Fruit fly (Drosophila melanogaster) whole organism, wandering third instar larva: ENCODE measurements around the gene CG42740.

Experiments used
- Abd-B ChIP-seq: fragments of >200 bp; optimal IDR thresholded peaks from 2 replicates; lab custom pipeline; 2017; ENCODE audit warnings: missing biosample characterization, missing genetic modification characterization
- CG32264 ChIP-seq: fragments of 200-800 bp; sonication (Bioruptor generic); optimal IDR thresholded peaks from 2 replicates; lab custom pipeline; 2016; ENCODE audit warnings: missing biosample characterization, missing genetic modification characterization
- CG9705 ChIP-seq: fragments of 200-800 bp; sonication (Bioruptor generic); optimal IDR thresholded peaks from 2 replicates; lab custom pipeline; 2018; ENCODE audit warnings: missing biosample characterization, mild to moderate bottlenecking, missing genetic modification characterization
- CrebA ChIP-seq: fragments of 200-800 bp; sonication (Bioruptor generic); optimal IDR thresholded peaks from 2 replicates; lab custom pipeline; 2016; ENCODE audit warnings: missing biosample characterization, mild to moderate bottlenecking, missing genetic modification characterization, borderline replicate concordance
- Dfd ChIP-seq: fragments of >200 bp; optimal IDR thresholded peaks from 2 replicates; lab custom pipeline; 2017; ENCODE audit warnings: missing biosample characterization, missing genetic modification characterization
- Dif ChIP-seq: fragments of 200-275, 200-300 bp; sonication (Bioruptor generic); optimal IDR thresholded peaks from 2 replicates; lab custom pipeline; 2018; ENCODE audit warnings: missing biosample characterization, missing genetic modification characterization; ENCODE audit not compliant: partially characterized antibody
- HLH106 ChIP-seq: fragments of 200-800 bp; optimal IDR thresholded peaks from 3 replicates; lab custom pipeline; 2019; ENCODE audit warnings: missing biosample characterization, mild to moderate bottlenecking, missing genetic modification characterization, moderate library complexity
- Hnf4 ChIP-seq: fragments of 200-800 bp; sonication (Bioruptor generic); optimal IDR thresholded peaks from 2 replicates; lab custom pipeline; 2016; ENCODE audit warnings: missing biosample characterization, mild to moderate bottlenecking, missing genetic modification characterization
- Hr78 ChIP-seq: fragments of >200 bp; optimal IDR thresholded peaks from 2 replicates; lab custom pipeline; 2017; ENCODE audit warnings: missing biosample characterization, missing genetic modification characterization
- Jra ChIP-seq: sonication (Bioruptor generic); optimal IDR thresholded peaks from 2 replicates; lab custom pipeline; 2016; ENCODE audit warnings: missing biosample characterization, missing genetic modification characterization
- Mio ChIP-seq: sonication (Bioruptor generic); optimal IDR thresholded peaks from 2 replicates; lab custom pipeline; 2016; ENCODE audit warnings: missing biosample characterization, missing genetic modification characterization
- Myc ChIP-seq: fragments of >200 bp; optimal IDR thresholded peaks from 2 replicates; lab custom pipeline; 2017
- N ChIP-seq: fragments of >200 bp; optimal IDR thresholded peaks from 2 replicates; lab custom pipeline; 2018; ENCODE audit warnings: missing biosample characterization, missing external identifiers, missing genetic modification characterization
- OdsH ChIP-seq: fragments of 200-800 bp; sonication (Bioruptor generic); optimal IDR thresholded peaks from 2 replicates; lab custom pipeline; 2016; ENCODE audit warnings: missing biosample characterization, mild to moderate bottlenecking, missing genetic modification characterization
- Rel ChIP-seq, 2 experiments: fragments of 200-800 bp; sonication (Bioruptor generic) in 1 of 2; optimal IDR thresholded peaks; 2 replicates in 1 of 2; 3 replicates in 1 of 2; lab custom pipeline; 2016 to 2019; ENCODE audit warnings: mild to moderate bottlenecking in 2 of 2, missing biosample characterization in 2 of 2, missing genetic modification characterization in 2 of 2, moderate library complexity in 1 of 2
- Sp1 ChIP-seq: fragments of 200-800 bp; sonication (Bioruptor generic); optimal IDR thresholded peaks from 3 replicates; lab custom pipeline; 2019; ENCODE audit warnings: missing biosample characterization, mild to moderate bottlenecking, missing genetic modification characterization, moderate library complexity
- Vsx2 ChIP-seq: fragments of 200-300, 225-300 bp; sonication (Bioruptor generic); optimal IDR thresholded peaks from 2 replicates; lab custom pipeline; 2018; ENCODE audit warnings: missing biosample characterization, missing genetic modification characterization; ENCODE audit not compliant: partially characterized antibody
- brk ChIP-seq: fragments of 200-800 bp; sonication (Bioruptor generic); optimal IDR thresholded peaks from 2 replicates; lab custom pipeline; 2016; ENCODE audit warnings: missing biosample characterization, mild to moderate bottlenecking, missing genetic modification characterization
- dl ChIP-seq, 2 experiments: fragments of 175-275, 200-275 bp in 1 of 2; fragments of 200-275 bp in 1 of 2; sonication (Bioruptor generic); optimal IDR thresholded peaks; lab custom pipeline; 2018; ENCODE audit warnings: mild to moderate bottlenecking in 2 of 2, missing biosample characterization in 2 of 2, missing genetic modification characterization in 2 of 2, moderate library complexity in 2 of 2; ENCODE audit not compliant: partially characterized antibody in 2 of 2, insufficient read depth in 1 of 2
- dsf ChIP-seq: sonication (Bioruptor generic); optimal IDR thresholded peaks from 2 replicates; lab custom pipeline; 2016; ENCODE audit warnings: missing biosample characterization, missing genetic modification characterization, borderline replicate concordance
- ey ChIP-seq: fragments of 200-800 bp; sonication (Bioruptor generic); optimal IDR thresholded peaks from 2 replicates; lab custom pipeline; 2016; ENCODE audit warnings: missing biosample characterization, missing genetic modification characterization
- foxo ChIP-seq, 2 experiments: fragments of 200-800 bp; sonication (Bioruptor generic); optimal IDR thresholded peaks; 2 replicates in 1 of 2; 3 replicates in 1 of 2; lab custom pipeline; 2016 to 2017; ENCODE audit warnings: missing biosample characterization in 2 of 2, missing genetic modification characterization in 2 of 2
- fru ChIP-seq: fragments of 200-800 bp; sonication (Bioruptor generic); optimal IDR thresholded peaks from 3 replicates; lab custom pipeline; 2016; ENCODE audit warnings: missing biosample characterization, mild to moderate bottlenecking, missing genetic modification characterization
- h ChIP-seq: fragments of 200-800 bp; sonication (Bioruptor generic); optimal IDR thresholded peaks from 3 replicates; lab custom pipeline; 2016; ENCODE audit warnings: missing biosample characterization, mild to moderate bottlenecking, missing genetic modification characterization
- jim ChIP-seq: fragments of 175-275, 200-325 bp; sonication (Bioruptor generic); optimal IDR thresholded peaks from 2 replicates; lab custom pipeline; 2016; ENCODE audit warnings: missing biosample characterization, mild to moderate bottlenecking, missing genetic modification characterization
- lola ChIP-seq: fragments of >200 bp; optimal IDR thresholded peaks from 2 replicates; lab custom pipeline; 2017; ENCODE audit warnings: missing biosample characterization, missing genetic modification characterization
- pan ChIP-seq: fragments of >200 bp; optimal IDR thresholded peaks from 2 replicates; lab custom pipeline; 2017
- rgr ChIP-seq: fragments of 200-800 bp; sonication (Bioruptor generic); optimal IDR thresholded peaks from 3 replicates; lab custom pipeline; 2016; ENCODE audit warnings: missing biosample characterization, mild to moderate bottlenecking, missing genetic modification characterization
- sage ChIP-seq: fragments of 200-800 bp; sonication (Bioruptor generic); optimal IDR thresholded peaks from 2 replicates; lab custom pipeline; 2016; ENCODE audit warnings: missing biosample characterization, mild to moderate bottlenecking, missing genetic modification characterization
- sv ChIP-seq: fragments of 200-800 bp; sonication (Bioruptor generic); optimal IDR thresholded peaks from 3 replicates; lab custom pipeline; 2016; ENCODE audit warnings: missing biosample characterization, missing genetic modification characterization
- tai ChIP-seq: sonication (Bioruptor generic); optimal IDR thresholded peaks from 2 replicates; lab custom pipeline; 2016; ENCODE audit warnings: missing biosample characterization, missing genetic modification characterization
- woc ChIP-seq: sonication (Bioruptor generic); optimal IDR thresholded peaks from 2 replicates; lab custom pipeline; 2016; ENCODE audit warnings: missing biosample characterization, mild to moderate bottlenecking, missing genetic modification characterization

The CG42740 gene

DNA sequence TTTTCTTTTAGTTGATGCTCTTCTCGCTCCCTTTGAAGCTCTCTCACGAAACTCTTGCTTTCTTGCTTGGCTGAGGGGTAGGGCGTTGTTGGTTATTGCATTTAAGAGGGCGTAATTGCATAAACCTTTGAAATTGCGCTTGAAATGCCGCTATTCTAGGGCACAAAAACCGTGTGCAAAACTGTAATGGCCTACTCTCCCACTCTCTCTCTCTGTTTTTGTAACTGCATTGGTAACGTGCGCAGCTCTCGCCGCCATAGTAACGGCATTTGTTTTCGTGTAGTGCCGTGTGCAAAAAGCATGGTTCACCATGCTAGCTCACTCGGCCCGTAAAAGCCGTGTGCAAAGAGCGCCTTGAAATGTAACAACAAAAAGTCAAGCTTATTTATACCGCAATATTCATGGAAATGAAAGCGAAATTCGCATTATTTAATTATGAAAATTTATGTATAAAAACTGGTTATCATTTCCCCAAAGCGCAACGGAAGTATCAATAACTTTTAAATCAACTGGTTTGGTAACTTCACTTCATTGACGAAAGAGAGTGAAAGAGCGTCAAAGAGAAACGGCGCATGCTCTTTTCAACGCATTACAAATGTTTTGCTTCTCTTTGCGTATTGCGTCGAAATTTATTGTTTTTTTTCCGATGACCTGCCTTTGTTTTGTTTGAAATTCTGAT is 35.9 kb downstream of the CG42740 start:
- TF ChIP-seq h (GFP tag; lab: Kevin White, UChicago) (no peak), dsf (no peak), CG9705 (GFP tag; lab: Kevin White, UChicago) (no peak), CrebA (GFP tag; lab: Kevin White, UChicago) (peak; percentile 72), tai (GFP tag; lab: Kevin White, UChicago) (no peak), Jra (GFP tag; lab: Kevin White, UChicago) (peak; percentile 8), jim (GFP tag; lab: Kevin White, UChicago) (no peak), Sp1 (GFP tag; lab: Kevin White, UChicago) (no peak), Hr78 (GFP tag; lab: Kevin White, UChicago) (no peak), Vsx2 (GFP tag; lab: Kevin White, UChicago) (peak; percentile 98), Rel (GFP tag; optimal IDR thresholded peaks at IDR 0.05; lab: Kevin White, UChicago) (peak; percentile 49), Rel (tag; optimal IDR thresholded peaks at IDR 0.05; lab: Kevin White, UChicago) (no peak), woc (GFP tag; lab: Kevin White, UChicago) (no peak), N (GFP tag; lab: Kevin White, UChicago) (no peak), Dfd (no peak), HLH106 (tag; lab: Kevin White, UChicago) (no peak), fru (GFP tag; lab: Kevin White, UChicago) (peak; percentile 8), CG32264 (no peak), Hnf4 (GFP tag; lab: Kevin White, UChicago) (no peak), sv (GFP tag; lab: Kevin White, UChicago) (no peak), Dif (peak; percentile 98), dl (GFP tag; optimal IDR thresholded peaks at IDR 0.05; lab: Kevin White, UChicago; ENCODE audit: insufficient read depth in 1 of 2, partially characterized antibody in 2 of 2) (peak; percentile 93 to 98), OdsH (GFP tag; lab: Kevin White, UChicago) (peak; percentile 40), sage (GFP tag; lab: Kevin White, UChicago) (peak; percentile 69)

DNA sequence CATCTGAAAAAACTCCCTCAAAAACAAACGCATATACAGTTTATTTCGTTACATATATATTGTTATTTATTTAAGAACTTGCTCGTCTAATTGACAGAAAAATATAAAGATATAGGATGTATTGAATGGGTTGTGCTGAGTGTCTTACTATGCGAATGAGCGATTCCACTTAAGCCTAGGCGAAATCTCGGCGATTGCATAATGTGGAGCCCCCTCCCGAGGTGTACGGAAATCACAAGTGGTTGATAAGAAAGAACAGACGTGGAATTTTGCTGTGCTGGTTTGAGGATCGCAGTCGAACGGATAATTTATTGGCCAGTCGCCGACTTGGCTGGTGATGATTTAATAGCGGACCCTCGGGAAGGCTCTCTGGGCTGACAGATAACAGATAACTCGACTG is 37.2 kb downstream of the CG42740 start:
- TF ChIP-seq h (GFP tag; lab: Kevin White, UChicago) (no peak), dsf (no peak), Rel (GFP tag; optimal IDR thresholded peaks at IDR 0.05; lab: Kevin White, UChicago) (no peak), Rel (tag; optimal IDR thresholded peaks at IDR 0.05; lab: Kevin White, UChicago) (peak; percentile 51), N (GFP tag; lab: Kevin White, UChicago) (no peak), dl (GFP tag; optimal IDR thresholded peaks at IDR 0.05; lab: Kevin White, UChicago; ENCODE audit: insufficient read depth in 1 of 2, partially characterized antibody in 2 of 2) (no peak), pan (lab: Kevin White, UChicago) (no peak), Abd-B (GFP tag; lab: Kevin White, UChicago) (no peak)

DNA sequence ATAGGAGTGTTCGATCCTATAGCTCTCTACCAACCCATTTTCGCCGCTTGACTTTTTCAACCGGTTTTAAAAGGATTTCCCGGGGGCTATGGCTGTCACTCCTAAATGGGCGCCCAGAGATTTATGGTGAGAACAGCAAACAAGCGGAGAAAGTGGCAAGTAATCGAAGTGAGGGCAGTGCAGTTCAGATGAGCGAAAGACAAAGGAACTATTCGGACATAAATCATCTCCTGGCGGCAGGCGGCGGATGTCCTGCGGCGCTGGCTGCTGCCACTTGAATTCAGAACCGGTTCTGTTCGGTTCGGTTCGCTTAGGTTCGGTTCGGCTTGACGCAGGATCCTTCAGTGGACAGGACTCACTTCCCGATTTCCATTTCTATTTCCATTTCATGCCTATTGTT is 39.6 kb downstream of the CG42740 start:
- TF ChIP-seq ey (GFP tag; lab: Kevin White, UChicago) = no peak
- TF ChIP-seq sv (GFP tag; lab: Kevin White, UChicago) = no peak
- no peak for TF ChIP-seq fru (GFP tag; lab: Kevin White, UChicago)
- no peak for TF ChIP-seq CrebA (GFP tag; lab: Kevin White, UChicago)
- no peak for TF ChIP-seq lola (GFP tag; lab: Kevin White, UChicago)
- no peak for TF ChIP-seq OdsH (GFP tag; lab: Kevin White, UChicago)
- TF ChIP-seq Dif = no peak
- TF ChIP-seq Vsx2 (GFP tag; lab: Kevin White, UChicago) = no peak
- no peak for TF ChIP-seq Mio
- TF ChIP-seq HLH106 (tag; lab: Kevin White, UChicago) = no peak
- no peak for TF ChIP-seq foxo (GFP tag; optimal IDR thresholded peaks at IDR 0.05; lab: Kevin White, UChicago)
- no peak for TF ChIP-seq rgr (GFP tag; lab: Kevin White, UChicago)
- TF ChIP-seq jim (GFP tag; lab: Kevin White, UChicago) = no peak
- TF ChIP-seq brk (GFP tag; lab: Kevin White, UChicago) = no peak
- no peak for TF ChIP-seq Sp1 (GFP tag; lab: Kevin White, UChicago)
- TF ChIP-seq N (GFP tag; lab: Kevin White, UChicago) = no peak
- TF ChIP-seq Myc (lab: Kevin White, UChicago) = no peak
- no peak for TF ChIP-seq dsf
- no peak for TF ChIP-seq dl (GFP tag; optimal IDR thresholded peaks at IDR 0.05; lab: Kevin White, UChicago; ENCODE audit: insufficient read depth in 1 of 2, partially characterized antibody in 2 of 2)
